Worm (Caenorhabditis elegans) whole organism, L4 larva: Measurements from ENCODE around the gene gei-3.

Source experiments
- T20F7.1 ChIP-seq: fragments of 200-800 bp; sonication (Bioruptor generic); optimal IDR thresholded peaks from 2 replicates; lab custom pipeline; 2018; ENCODE audit warnings: mild to moderate bottlenecking, missing genetic modification characterization, missing compliant biosample characterization
- ama-1 ChIP-seq: fragments of 150-350 bp; optimal IDR thresholded peaks from 2 replicates; lab custom pipeline; 2014; ENCODE audit warnings: inconsistent platforms, mixed read lengths
- ceh-44 ChIP-seq: fragments of 200-800 bp; sonication (Bioruptor generic); IDR thresholded peaks from 2 replicates; pipeline ENCODE4 v1.3.6; 2022; ENCODE audit warnings: missing genetic modification reagents, missing genetic modification characterization, missing compliant biosample characterization
- ces-1 ChIP-seq: fragments of 150-350 bp; sonication (generic microtip); optimal IDR thresholded peaks from 4 replicates; lab custom pipeline; 2014; ENCODE audit warnings: missing biosample characterization, missing genetic modification reagents, missing genetic modification characterization
- fos-1 ChIP-seq: fragments of 150-350 bp; optimal IDR thresholded peaks from 2 replicates; lab custom pipeline; 2014; ENCODE audit warnings: missing biosample characterization, missing genetic modification characterization
- hlh-11 ChIP-seq: fragments of 200-800 bp; sonication (Bioruptor generic); optimal IDR thresholded peaks from 2 replicates; lab custom pipeline; 2018; ENCODE audit warnings: mild to moderate bottlenecking, missing genetic modification characterization, missing compliant biosample characterization
- lin-39 ChIP-seq: fragments of 150-350 bp; optimal IDR thresholded peaks from 2 replicates; lab custom pipeline; 2014; ENCODE audit warnings: missing biosample characterization, missing genetic modification reagents, missing genetic modification characterization
- nhr-111 ChIP-seq: fragments of 200-800 bp; sonication (Bioruptor generic); optimal IDR thresholded peaks from 2 replicates; lab custom pipeline; 2018; ENCODE audit warnings: mild to moderate bottlenecking, missing genetic modification characterization, missing compliant biosample characterization
- nhr-237 ChIP-seq: sonication (generic microtip); optimal IDR thresholded peaks from 2 replicates; lab custom pipeline; 2017; ENCODE audit warnings: missing biosample characterization, missing genetic modification characterization
- nhr-28 ChIP-seq: fragments of 150-350 bp; optimal IDR thresholded peaks from 2 replicates; lab custom pipeline; 2014; ENCODE audit warnings: missing biosample characterization, missing genetic modification characterization
- pha-4 ChIP-seq, 2 experiments: fragments of 150-350 bp in 1 of 2; fragments of 200-800 bp in 1 of 2; sonication (Bioruptor generic) in 1 of 2; IDR thresholded peaks in 1 of 2; optimal IDR thresholded peaks in 1 of 2; 2 replicates each; pipeline versions ENCODE4 v1.3.6 to Lab custom; 2014 to 2022; ENCODE audit warnings: missing genetic modification characterization in 2 of 2, missing genetic modification reagents in 2 of 2, missing biosample characterization in 1 of 2, missing compliant biosample characterization in 1 of 2
- snpc-4 ChIP-seq: fragments of 150-350 bp; optimal IDR thresholded peaks from 2 replicates; lab custom pipeline; 2014; ENCODE audit warnings: missing biosample characterization, missing genetic modification characterization
- unc-62 ChIP-seq, 3 experiments: fragments of 150-350 bp in 1 of 3; sonication (generic microtip); optimal IDR thresholded peaks in 2 of 3; peaks in 1 of 3; 1 replicate in 1 of 3; 2 replicates in 2 of 3; lab custom pipeline; 2014 to 2017; ENCODE audit warnings: missing biosample characterization in 3 of 3, missing genetic modification characterization in 3 of 3, missing genetic modification reagents in 3 of 3, missing genotype in 1 of 3
- zip-11 ChIP-seq: fragments of 200-800 bp; sonication (Bioruptor generic); IDR thresholded peaks from 2 replicates; pipeline ENCODE4 v1.3.6; 2022; ENCODE audit warnings: missing genetic modification characterization, missing compliant biosample characterization

- TF ChIP-seq ceh-44 (GFP tag; lab: Robert Waterston, UW) (no peak), nhr-28 (tag; lab: Kevin White, UChicago) (no peak), unc-62 (GFP tag; optimal IDR thresholded peaks at IDR 0.05 in 1 of 2; lab: Kevin White, UChicago) (no peak), unc-62 (tag; optimal IDR thresholded peaks at IDR 0.05; lab: Kevin White, UChicago) (no peak), nhr-111 (GFP tag; lab: Kevin White, UChicago) (no peak), ces-1 (no peak), nhr-237 (tag; lab: Kevin White, UChicago) (no peak), snpc-4 (tag; lab: Kevin White, UChicago) (no peak), lin-39 (tag; lab: Kevin White, UChicago) (no peak), pha-4 (GFP tag; IDR thresholded peaks at IDR 0.05; lab: Robert Waterston, UW) (no peak), pha-4 (tag; optimal IDR thresholded peaks at IDR 0.05; lab: Kevin White, UChicago) (no peak), zip-11 (GFP tag; lab: Robert Waterston, UW) (no peak), T20F7.1 (GFP tag; lab: Kevin White, UChicago) (no peak), hlh-11 (tag; lab: Kevin White, UChicago) (no peak), fos-1 (tag; lab: Kevin White, UChicago) (no peak), ama-1 (lab: Kevin White, UChicago) (no peak)
Observed at ce11 chrX:12761778-12762177, 51.7 kb downstream of the gei-3 start, which contains the start of gene cept-1.
